Fruit fly (Drosophila melanogaster) whole organism: ENCODE measurements around the gene CG14443.

Source experiments
- CG8478 ChIP-seq: fragments of >200 bp; optimal IDR thresholded peaks from 2 replicates; lab custom pipeline; 2018; ENCODE audit warnings: inconsistent platforms
- Dll ChIP-seq: fragments of >200 bp; optimal IDR thresholded peaks from 2 replicates; lab custom pipeline; 2017
- pan ChIP-seq: fragments of >200 bp; optimal IDR thresholded peaks from 2 replicates; lab custom pipeline; 2017
- psq ChIP-seq: fragments of >200 bp; optimal IDR thresholded peaks from 2 replicates; lab custom pipeline; 2017

DNA sequence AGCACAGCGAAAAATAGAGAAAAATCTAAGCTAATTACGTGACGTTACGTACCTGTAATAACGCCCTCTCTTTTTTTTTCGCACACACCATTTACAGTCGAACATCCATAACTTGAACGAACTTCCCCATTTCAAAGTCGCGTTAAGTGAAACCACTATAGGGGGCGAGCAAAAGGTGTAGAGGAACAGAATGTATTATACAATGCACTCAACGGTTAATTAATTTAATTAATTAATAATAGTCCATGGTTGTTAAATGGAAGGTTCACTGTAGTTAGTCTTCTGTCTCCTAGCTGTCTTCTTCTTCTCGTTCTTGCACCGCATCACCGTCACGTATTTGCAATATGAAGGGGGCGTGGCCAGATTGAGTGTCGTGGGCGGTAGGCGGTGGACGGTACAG lies 7.8 kb downstream of the CG14443 start:
- TF ChIP-seq Dll (no peak), pan (lab: Kevin White, UChicago) (no peak), psq (lab: Kevin White, UChicago) (no peak), CG8478 (lab: Kevin White, UChicago) (no peak)
